Fruit fly (Drosophila melanogaster) whole organism, embryonic: Measurements from ENCODE around the gene TbCMF46.

Source experiments
- Atf3 ChIP-seq: fragments of 200-800 bp; sonication (Bioruptor generic); optimal IDR thresholded peaks from 3 replicates; lab custom pipeline; 2016; ENCODE audit warnings: missing biosample characterization, missing genetic modification characterization
- CG11723 ChIP-seq: fragments of 200-800 bp; sonication (Bioruptor generic); optimal IDR thresholded peaks from 2 replicates; lab custom pipeline; 2017; ENCODE audit warnings: missing biosample characterization, mild to moderate bottlenecking, missing genetic modification characterization
- CG13287 ChIP-seq: fragments of 200-800 bp; sonication (Bioruptor generic); IDR thresholded peaks from 2 replicates; pipeline ENCODE4 v1.3.6; 2022; ENCODE audit warnings: missing biosample characterization, missing genetic modification characterization; ENCODE audit not compliant: partially characterized antibody
- CG14710 ChIP-seq: fragments of 200-800 bp; sonication (Bioruptor generic); optimal IDR thresholded peaks from 3 replicates; lab custom pipeline; 2019; ENCODE audit warnings: missing biosample characterization, mild to moderate bottlenecking, missing genetic modification characterization, moderate library complexity
- CG2202 ChIP-seq: fragments of 200-800 bp; sonication (Bioruptor generic); optimal IDR thresholded peaks from 2 replicates; lab custom pipeline; 2018; ENCODE audit warnings: missing biosample characterization, mild to moderate bottlenecking, missing genetic modification characterization
- CG3163 ChIP-seq: fragments of 200-800 bp; sonication (Bioruptor generic); optimal IDR thresholded peaks from 3 replicates; lab custom pipeline; 2016; ENCODE audit warnings: missing biosample characterization, missing genetic modification characterization
- CG32532 ChIP-seq: fragments of 200-800 bp; sonication (Bioruptor generic); IDR thresholded peaks from 2 replicates; pipeline ENCODE4 v1.3.6; 2022; ENCODE audit warnings: missing biosample characterization, missing genetic modification characterization
- CG34422 ChIP-seq: fragments of 200-800 bp; sonication (Bioruptor generic); IDR thresholded peaks from 3 replicates; pipeline ENCODE4 v1.3.6; 2022; ENCODE audit warnings: missing biosample characterization, missing genetic modification characterization
- CG3726 ChIP-seq: fragments of 200-800 bp; sonication (Bioruptor generic); IDR thresholded peaks from 3 replicates; pipeline ENCODE4, ENCODE4 v1.3.6; 2022; ENCODE audit warnings: missing biosample characterization, missing genetic modification characterization
- CG4282 ChIP-seq: fragments of 200-800 bp; sonication (Bioruptor generic); optimal IDR thresholded peaks from 2 replicates; lab custom pipeline; 2016; ENCODE audit warnings: missing biosample characterization, missing genetic modification characterization
- CG43689 ChIP-seq: fragments of 200-800 bp; sonication (Bioruptor generic); IDR thresholded peaks from 2 replicates; pipeline ENCODE4 v1.3.6; 2022; ENCODE audit warnings: missing biosample characterization, missing genetic modification characterization
- CG6765 ChIP-seq: fragments of 200-800 bp; sonication (Bioruptor generic); optimal IDR thresholded peaks from 3 replicates; lab custom pipeline; 2017; ENCODE audit warnings: missing biosample characterization, mild to moderate bottlenecking, missing genetic modification characterization
- CG7839 ChIP-seq: fragments of 200-800 bp; sonication (Bioruptor generic); optimal IDR thresholded peaks from 3 replicates; lab custom pipeline; 2018; ENCODE audit warnings: missing biosample characterization, mild to moderate bottlenecking, missing genetic modification characterization, moderate library complexity
- CG8089 ChIP-seq: fragments of 200-800 bp; sonication (Bioruptor generic); optimal IDR thresholded peaks from 3 replicates; lab custom pipeline; 2016; ENCODE audit warnings: missing biosample characterization, missing genetic modification characterization
- CG8765 ChIP-seq: fragments of 200-800 bp; sonication (Bioruptor generic); IDR thresholded peaks from 2 replicates; pipeline ENCODE4 v1.3.6; 2022; ENCODE audit warnings: missing biosample characterization, missing genetic modification characterization
- CTCF ChIP-seq: fragments of 200-800 bp; sonication (Bioruptor generic); optimal IDR thresholded peaks from 2 replicates; lab custom pipeline; 2017; ENCODE audit warnings: missing biosample characterization, mild to moderate bottlenecking, missing genetic modification characterization, moderate library complexity
- D19B ChIP-seq: fragments of 200-800 bp; sonication (Bioruptor generic); optimal IDR thresholded peaks from 2 replicates; lab custom pipeline; 2017; ENCODE audit warnings: missing biosample characterization, mild to moderate bottlenecking, missing genetic modification characterization
- HLH3B ChIP-seq: fragments of 200-800 bp; sonication (Bioruptor generic); IDR thresholded peaks from 2 replicates; pipeline ENCODE4 v1.3.6; 2022; ENCODE audit warnings: missing biosample characterization, missing genetic modification characterization
- Meics ChIP-seq: fragments of 200-800 bp; sonication (Bioruptor generic); optimal IDR thresholded peaks from 2 replicates; lab custom pipeline; 2017; ENCODE audit warnings: missing biosample characterization, mild to moderate bottlenecking, missing genetic modification characterization
- Nf-YB ChIP-seq: fragments of 200-800 bp; sonication (Bioruptor generic); optimal IDR thresholded peaks from 3 replicates; lab custom pipeline; 2019; ENCODE audit warnings: missing biosample characterization, mild to moderate bottlenecking, missing genetic modification characterization, moderate library complexity
- Sox100B ChIP-seq: fragments of 200-800 bp; sonication (Bioruptor generic); optimal IDR thresholded peaks from 3 replicates; lab custom pipeline; 2018; ENCODE audit warnings: missing biosample characterization, mild to moderate bottlenecking, missing genetic modification characterization
- Tbp ChIP-seq: fragments of >200 bp; optimal IDR thresholded peaks from 2 replicates; lab custom pipeline; 2018; ENCODE audit warnings: missing biosample characterization, missing genetic modification characterization
- Trl ChIP-seq, 3 experiments: fragments of >200 bp in 2 of 3; fragments of 200-800 bp in 1 of 3; sonication (Bioruptor generic) in 1 of 3; optimal IDR thresholded peaks; 2 replicates in 1 of 3; 3 replicates in 2 of 3; lab custom pipeline; 2016 to 2017; ENCODE audit warnings: missing biosample characterization in 1 of 3, missing genetic modification characterization in 1 of 3
- Usf ChIP-seq: fragments of 200-800 bp; sonication (Bioruptor generic); optimal IDR thresholded peaks from 2 replicates; lab custom pipeline; 2017; ENCODE audit warnings: missing genotype, missing biosample characterization, missing genetic modification characterization
- ato ChIP-seq: fragments of 200-800 bp; sonication (Bioruptor generic); IDR thresholded peaks from 2 replicates; pipeline ENCODE4 v1.3.6; 2022; ENCODE audit warnings: missing biosample characterization, missing genetic modification characterization; ENCODE audit not compliant: partially characterized antibody
- bab2 ChIP-seq: fragments of 200-800 bp; sonication (Bioruptor generic); optimal IDR thresholded peaks from 2 replicates; lab custom pipeline; 2016; ENCODE audit warnings: missing biosample characterization, missing genetic modification characterization
- btn ChIP-seq: fragments of 200-800 bp; sonication (Bioruptor generic); optimal IDR thresholded peaks from 2 replicates; lab custom pipeline; 2016; ENCODE audit warnings: missing biosample characterization, missing genetic modification characterization
- chm ChIP-seq: fragments of 200-800 bp; sonication (Bioruptor generic); IDR thresholded peaks from 2 replicates; pipeline ENCODE4 v1.3.6; 2022; ENCODE audit warnings: missing biosample characterization, missing genetic modification characterization
- cwo ChIP-seq: fragments of 200-800 bp; sonication (Bioruptor generic); optimal IDR thresholded peaks from 3 replicates; lab custom pipeline; 2017; ENCODE audit warnings: missing biosample characterization, missing genetic modification characterization, mild to moderate bottlenecking, moderate library complexity, missing genetic modification reagents
- dm ChIP-seq: fragments of 200-800 bp; sonication (Bioruptor generic); optimal IDR thresholded peaks from 3 replicates; lab custom pipeline; 2016; ENCODE audit warnings: missing biosample characterization, missing genetic modification characterization
- dpn ChIP-seq, 2 experiments: fragments of 200-800 bp; sonication (Bioruptor generic); optimal IDR thresholded peaks; 3 replicates each; lab custom pipeline; 2016; ENCODE audit warnings: missing biosample characterization in 2 of 2, missing genetic modification characterization in 2 of 2
- ewg ChIP-seq: fragments of 200-800 bp; sonication (Bioruptor generic); optimal IDR thresholded peaks from 3 replicates; lab custom pipeline; 2017; ENCODE audit warnings: mild to moderate bottlenecking, missing biosample characterization, missing genetic modification reagents, missing genetic modification characterization
- gcm2 ChIP-seq: fragments of 200-800 bp; sonication (Bioruptor generic); optimal IDR thresholded peaks from 2 replicates; lab custom pipeline; 2016; ENCODE audit warnings: missing biosample characterization, missing genetic modification characterization
- gro ChIP-seq: fragments of 200-800 bp; sonication (Bioruptor generic); optimal IDR thresholded peaks from 2 replicates; lab custom pipeline; 2016; ENCODE audit warnings: missing biosample characterization, missing genetic modification characterization
- h ChIP-seq: fragments of >200 bp; optimal IDR thresholded peaks from 2 replicates; lab custom pipeline; 2017
- hbn ChIP-seq: fragments of 200-800 bp; sonication (Bioruptor generic); IDR thresholded peaks from 2 replicates; pipeline ENCODE4 v1.3.6; 2022; ENCODE audit warnings: missing biosample characterization, missing genetic modification characterization; ENCODE audit not compliant: partially characterized antibody
- ind ChIP-seq: fragments of 200-800 bp; sonication (Bioruptor generic); optimal IDR thresholded peaks from 3 replicates; lab custom pipeline; 2016; ENCODE audit warnings: missing biosample characterization, missing genetic modification characterization
- lilli ChIP-seq: fragments of 200-800 bp; sonication (Bioruptor generic); optimal IDR thresholded peaks from 3 replicates; lab custom pipeline; 2016; ENCODE audit warnings: missing biosample characterization, missing genetic modification characterization
- mirr ChIP-seq: fragments of 200-800 bp; sonication (Bioruptor generic); optimal IDR thresholded peaks from 3 replicates; lab custom pipeline; 2018; ENCODE audit warnings: missing biosample characterization, mild to moderate bottlenecking, missing genetic modification characterization
- odd ChIP-seq: fragments of 200-800 bp; sonication (Bioruptor generic); optimal IDR thresholded peaks from 2 replicates; lab custom pipeline; 2017; ENCODE audit warnings: missing biosample characterization, mild to moderate bottlenecking, missing genetic modification characterization
- p53 ChIP-seq: fragments of 200-800 bp; sonication (Bioruptor generic); optimal IDR thresholded peaks from 2 replicates; lab custom pipeline; 2016; ENCODE audit warnings: missing biosample characterization, missing genetic modification characterization
- row ChIP-seq: fragments of 200-800 bp; sonication (Bioruptor generic); IDR thresholded peaks from 3 replicates; pipeline ENCODE4 v1.3.6; 2022; ENCODE audit warnings: missing biosample characterization, missing genetic modification characterization
- scrt ChIP-seq: fragments of 200-800 bp; sonication (Bioruptor generic); optimal IDR thresholded peaks from 2 replicates; lab custom pipeline; 2018; ENCODE audit warnings: missing biosample characterization, mild to moderate bottlenecking, missing genetic modification characterization, moderate library complexity
- sna ChIP-seq: fragments of 200-800 bp; sonication (Bioruptor generic); IDR thresholded peaks from 2 replicates; pipeline ENCODE4 v1.3.6; 2022; ENCODE audit warnings: missing biosample characterization, missing genetic modification characterization; ENCODE audit not compliant: partially characterized antibody
- ssp ChIP-seq: fragments of 200-800 bp; sonication (Bioruptor generic); IDR thresholded peaks from 2 replicates; pipeline ENCODE4 v1.3.6; 2022; ENCODE audit warnings: missing biosample characterization, missing genetic modification characterization
- stwl ChIP-seq: fragments of 200-800 bp; sonication (Bioruptor generic); optimal IDR thresholded peaks from 3 replicates; lab custom pipeline; 2018; ENCODE audit warnings: missing biosample characterization, mild to moderate bottlenecking, missing genetic modification characterization, moderate library complexity
- twi ChIP-seq: fragments of 200-800 bp; optimal IDR thresholded peaks from 2 replicates; lab custom pipeline; 2019; ENCODE audit warnings: missing biosample characterization, mild to moderate bottlenecking, missing genetic modification characterization, moderate library complexity
- usp ChIP-seq: fragments of >200 bp; optimal IDR thresholded peaks from 2 replicates; lab custom pipeline; 2017; ENCODE audit warnings: missing biosample characterization, missing genetic modification characterization
- vvl ChIP-seq: fragments of 200-800 bp; sonication (Bioruptor generic); IDR thresholded peaks from 2 replicates; pipeline ENCODE4 v1.3.6; 2022; ENCODE audit warnings: missing biosample characterization, missing genetic modification characterization
- wdn ChIP-seq: fragments of 200-800 bp; sonication (Bioruptor generic); IDR thresholded peaks from 2 replicates; pipeline ENCODE4 v1.3.6; 2022; ENCODE audit warnings: missing biosample characterization, missing genetic modification characterization
- zfh1 ChIP-seq: fragments of 200-800 bp; sonication (Bioruptor generic); IDR thresholded peaks from 3 replicates; pipeline ENCODE4 v1.3.6; 2022; ENCODE audit warnings: missing biosample characterization, missing genetic modification characterization

The TbCMF46 gene

DNA sequence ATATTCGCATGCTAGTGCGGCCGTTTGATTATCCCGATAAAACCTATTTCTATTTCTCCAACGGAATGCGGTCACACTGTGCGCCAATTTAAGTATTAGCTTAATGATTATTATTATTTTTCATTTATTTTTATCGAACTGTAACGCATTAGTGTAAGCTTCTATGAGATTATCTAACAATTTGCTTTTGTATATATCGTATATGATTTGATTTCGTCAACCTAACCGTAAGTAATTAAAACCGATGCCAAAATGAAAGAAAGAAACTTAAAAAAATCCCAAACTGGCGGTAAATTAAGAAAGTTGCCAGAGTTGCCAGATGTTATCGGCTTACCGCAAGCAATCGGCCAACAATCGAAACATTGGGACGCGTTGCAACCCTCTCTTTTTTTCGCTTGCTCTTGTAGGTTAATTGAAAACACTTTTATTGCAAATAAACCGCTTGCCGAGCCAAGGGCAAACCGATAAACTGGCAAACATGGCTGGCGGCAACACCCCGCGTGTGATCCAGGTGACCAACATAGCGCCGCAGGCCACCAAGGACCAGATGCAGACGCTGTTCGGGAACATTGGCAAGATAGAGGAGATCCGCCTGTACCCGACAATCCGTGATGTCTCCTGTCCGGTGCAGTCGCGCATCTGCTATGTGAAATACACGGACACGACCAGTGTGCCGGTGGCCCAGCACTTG is 11.9 kb downstream of the TbCMF46 start, which contains the start of the genes Etl1 and Srp54:
Etl1 (minus strand) TSS at position 39 of the 691 bp plus-strand sequence.
Srp54 (plus strand) TSS at position 342 of the 691 bp plus-strand sequence.
- TF ChIP-seq sna (no peak), CG43689 (GFP tag; lab: Robert Waterston, UW) (no peak), wdn (GFP tag; lab: Robert Waterston, UW) (no peak), stwl (tag; lab: Kevin White, UChicago) (peak; percentile 71), Meics (GFP tag; lab: Kevin White, UChicago) (no peak), cwo (GFP tag; lab: Kevin White, UChicago) (no peak), Trl (optimal IDR thresholded peaks at IDR 0.05; lab: Kevin White, UChicago) (no peak), Trl (GFP tag; optimal IDR thresholded peaks at IDR 0.05; lab: Kevin White, UChicago) (no peak), CG8089 (GFP tag; lab: Kevin White, UChicago) (no peak), Usf (GFP tag; lab: Kevin White, UChicago) (no peak), ewg (GFP tag; lab: Kevin White, UChicago) (no peak), usp (GFP tag; lab: Kevin White, UChicago) (no peak), CG4282 (GFP tag; lab: Kevin White, UChicago) (no peak), Sox100B (no peak), CG11723 (GFP tag; lab: Kevin White, UChicago) (no peak), btn (GFP tag; lab: Kevin White, UChicago) (no peak), lilli (GFP tag; lab: Kevin White, UChicago) (no peak), CG32532 (no peak), zfh1 (GFP tag; lab: Robert Waterston, UW) (peak; percentile 22; the same call in 1 of the 3 replicates), gro (GFP tag; lab: Kevin White, UChicago) (no peak), dpn (GFP tag; optimal IDR thresholded peaks at IDR 0.05; lab: Kevin White, UChicago) (no peak), bab2 (GFP tag; lab: Kevin White, UChicago) (no peak), h (no peak), twi (no peak), Tbp (no peak), CG3726 (GFP tag; lab: Robert Waterston, UW) (no peak), Nf-YB (GFP tag; lab: Kevin White, UChicago) (no peak), ato (GFP tag; lab: Robert Waterston, UW) (no peak), hbn (GFP tag; lab: Robert Waterston, UW) (no peak), D19B (no peak), CTCF (GFP tag; lab: Kevin White, UChicago) (peak; percentile 3), CG13287 (GFP tag; lab: Robert Waterston, UW) (no peak; the same call in 1 of the 2 replicates), gcm2 (GFP tag; lab: Kevin White, UChicago) (no peak), CG3163 (GFP tag; lab: Kevin White, UChicago) (no peak), CG2202 (tag; lab: Kevin White, UChicago) (no peak), row (GFP tag; lab: Robert Waterston, UW) (0 out of 3 replicates have a peak, but pooled peaks have one; percentile 21), CG14710 (tag; lab: Kevin White, UChicago) (peak; percentile 72), vvl (GFP tag; lab: Robert Waterston, UW) (no peak), odd (no peak), CG6765 (GFP tag; lab: Kevin White, UChicago) (no peak), CG7839 (tag; lab: Kevin White, UChicago) (no peak), mirr (GFP tag; lab: Kevin White, UChicago) (no peak), Atf3 (no peak), scrt (GFP tag; lab: Kevin White, UChicago) (no peak), p53 (no peak), HLH3B (no peak), CG8765 (GFP tag; lab: Robert Waterston, UW) (no peak), ssp (no peak), dm (no peak), ind (no peak), chm (no peak), CG34422 (0 out of 3 replicates have a peak, but pooled peaks have one; percentile 25)
